Fruit fly (Drosophila melanogaster): Measurements from ENCODE around the gene c12.1.

- no peak for TF ChIP-seq CG8478 (optimal IDR thresholded peaks at IDR 0.05)
- no peak for TF ChIP-seq usp (GFP tag; optimal IDR thresholded peaks at IDR 0.05)
- no peak for TF ChIP-seq Dll (optimal IDR thresholded peaks at IDR 0.05)
- TF ChIP-seq EcR (GFP tag; optimal IDR thresholded peaks at IDR 0.05) = no peak
- TF ChIP-seq pan (optimal IDR thresholded peaks at IDR 0.05) = no peak
These were observed 30.2 kb upstream of the c12.1 start for dm6 chrX:9349224-9349623.
